Fruit fly (Drosophila melanogaster): Measurements from ENCODE around the gene glec.

Gene glec

DNA sequence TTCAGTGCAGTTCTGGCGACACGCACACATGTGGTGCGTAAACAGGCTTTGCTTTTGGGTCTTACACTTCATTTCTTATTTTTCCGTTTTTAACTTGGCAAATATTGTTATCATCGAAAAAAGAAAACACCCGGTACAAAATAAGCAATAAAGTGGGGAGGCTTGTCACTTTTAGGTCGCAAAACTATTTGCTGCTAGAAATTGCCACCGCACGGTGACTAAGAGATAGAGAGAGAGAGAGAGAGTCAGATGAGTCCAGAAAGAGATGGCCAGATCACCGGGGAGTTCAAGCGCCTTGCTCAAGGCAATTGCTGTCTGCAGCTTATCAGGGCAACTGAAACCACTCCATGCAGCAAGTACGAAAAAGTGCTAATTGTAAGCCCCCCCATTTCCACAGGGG, 34.7 kb upstream of the glec start:
- TF ChIP-seq kah (GFP tag; optimal IDR thresholded peaks at IDR 0.05), result no peak
- TF ChIP-seq Drgx (GFP tag; IDR thresholded peaks at IDR 0.05), result peak; percentile 26; the same call in 1 of the 2 replicates
- no peak for TF ChIP-seq pnt (GFP tag; optimal IDR thresholded peaks at IDR 0.05)

DNA sequence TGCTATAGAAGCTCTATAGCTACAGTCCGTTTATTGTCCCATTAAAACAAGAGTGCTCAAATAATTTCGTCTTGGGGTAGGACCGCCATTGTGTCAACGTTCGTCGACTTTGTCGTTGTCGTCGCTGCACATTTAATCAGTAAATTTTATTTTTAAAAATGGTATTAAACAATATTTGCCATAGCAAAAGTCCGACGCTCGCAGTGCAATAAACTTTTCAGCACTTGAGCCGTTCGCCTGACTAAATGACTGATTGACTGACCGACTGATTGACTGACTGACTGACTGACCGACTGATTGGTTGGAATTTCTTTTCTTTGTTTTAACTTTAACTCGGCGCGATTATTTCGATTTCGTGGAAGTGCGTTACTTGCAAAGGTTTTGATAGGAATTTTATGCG, 33.9 kb upstream of the glec start:
- TF ChIP-seq CG8281 (tag; optimal IDR thresholded peaks at IDR 0.05), result peak; percentile 83
- no peak for TF ChIP-seq CG32772 (GFP tag; IDR thresholded peaks at IDR 0.05)
- no peak for TF ChIP-seq CG7357 (GFP tag; IDR thresholded peaks at IDR 0.05)
- TF ChIP-seq CG8388 (GFP tag; optimal IDR thresholded peaks at IDR 0.05), result no peak
- no peak for TF ChIP-seq hb (GFP tag; IDR thresholded peaks at IDR 0.05; ENCODE audit: partially characterized antibody)
- no peak for TF ChIP-seq CG8765 (GFP tag; IDR thresholded peaks at IDR 0.05)

DNA sequence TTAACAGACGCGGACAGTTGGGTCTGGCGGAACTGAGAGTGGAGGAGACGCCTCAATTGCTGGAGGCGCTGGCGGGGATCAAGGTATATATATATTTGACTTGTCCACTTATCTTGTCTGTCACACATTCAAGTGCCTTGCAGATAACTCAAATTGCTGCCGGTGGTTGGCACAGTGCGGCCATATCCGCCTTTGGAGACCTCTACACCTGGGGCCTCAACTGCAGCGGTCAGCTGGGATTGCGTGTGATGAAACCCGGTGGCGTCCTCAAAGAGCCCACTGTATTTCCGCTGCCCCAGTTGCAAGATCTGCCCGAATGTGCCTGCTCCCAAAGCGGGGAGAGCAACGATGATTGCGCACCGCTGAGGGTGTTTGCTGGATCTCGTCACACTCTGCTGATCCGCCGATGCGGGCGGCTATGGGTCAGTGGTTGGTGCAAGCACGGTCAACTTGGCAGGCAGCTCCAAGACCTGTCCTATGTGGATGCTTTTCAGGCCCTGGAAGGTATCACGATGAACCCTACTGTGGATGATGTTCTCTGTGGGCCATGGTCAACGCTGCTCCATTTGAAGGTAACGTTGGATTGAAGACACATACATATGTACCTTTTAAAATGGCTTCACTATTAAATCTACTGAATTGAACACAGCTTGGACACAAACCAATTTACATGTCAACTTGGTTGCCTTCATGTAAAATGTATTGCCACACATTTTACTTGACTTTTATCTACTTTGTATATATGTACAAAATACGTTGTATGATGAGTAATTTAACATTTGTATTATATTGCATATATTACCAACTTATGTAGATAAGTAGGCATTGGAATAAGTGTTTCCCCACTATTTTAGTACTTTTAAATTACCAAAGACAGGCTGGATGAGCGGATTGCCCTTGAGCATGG, 32.9 kb upstream of the glec start, which contains the start of gene CG43844:
Gene CG43844, plus strand, starts transcription at position 844 of the 907 bp plus-strand sequence.
- TF ChIP-seq bab2 (GFP tag; optimal IDR thresholded peaks at IDR 0.05), result no peak
- no peak for TF ChIP-seq CG12744 (GFP tag; optimal IDR thresholded peaks at IDR 0.05)
- TF ChIP-seq Bdp1 (GFP tag; optimal IDR thresholded peaks at IDR 0.05), result no peak
- TF ChIP-seq gcm (GFP tag; optimal IDR thresholded peaks at IDR 0.05), result peak; percentile 83
- TF ChIP-seq pb (GFP tag; optimal IDR thresholded peaks at IDR 0.05), result no peak
- TF ChIP-seq Hand (GFP tag; optimal IDR thresholded peaks at IDR 0.05), result no peak
- no peak for TF ChIP-seq disco-r (GFP tag; optimal IDR thresholded peaks at IDR 0.05)
- TF ChIP-seq sisA (GFP tag; IDR thresholded peaks at IDR 0.05), result 0 out of 2 replicates have a peak, but pooled peaks have one; percentile 6
- no peak for TF ChIP-seq Max (GFP tag; optimal IDR thresholded peaks at IDR 0.05)
- TF ChIP-seq onecut (GFP tag; IDR thresholded peaks at IDR 0.05), result no peak
- no peak for TF ChIP-seq pfk (GFP tag; optimal IDR thresholded peaks at IDR 0.05)
- no peak for TF ChIP-seq sob (GFP tag; IDR thresholded peaks at IDR 0.05)
- no peak for TF ChIP-seq Trl (optimal IDR thresholded peaks at IDR 0.05)
- TF ChIP-seq Trl (GFP tag; optimal IDR thresholded peaks at IDR 0.05), result no peak
- TF ChIP-seq kay (GFP tag; optimal IDR thresholded peaks at IDR 0.05), result peak; percentile 44
- TF ChIP-seq CG11085 (GFP tag; IDR thresholded peaks at IDR 0.05), result no peak
- no peak for TF ChIP-seq CG17568 (GFP tag; optimal IDR thresholded peaks at IDR 0.05)
- no peak for TF ChIP-seq ATbp (GFP tag; optimal IDR thresholded peaks at IDR 0.05)
- TF ChIP-seq CG31388 (GFP tag; optimal IDR thresholded peaks at IDR 0.05), result no peak
- TF ChIP-seq nmo (GFP tag; optimal IDR thresholded peaks at IDR 0.05), result peak; percentile 13
- TF ChIP-seq CG6791 (GFP tag; IDR thresholded peaks at IDR 0.05; ENCODE audit: partially characterized antibody), result peak; percentile 70; the same call in 2 of the 3 replicates
- TF ChIP-seq CG30020 (tag; optimal IDR thresholded peaks at IDR 0.05), result no peak
- peak; percentile 24; the same call in 1 of the 2 replicates for TF ChIP-seq Rfx (GFP tag; IDR thresholded peaks at IDR 0.05)
- no peak for TF ChIP-seq TFAM (GFP tag; optimal IDR thresholded peaks at IDR 0.05)
- no peak for TF ChIP-seq Hsf (GFP tag; optimal IDR thresholded peaks at IDR 0.05)
- TF ChIP-seq usp (GFP tag; optimal IDR thresholded peaks at IDR 0.05), result no peak
- no peak for TF ChIP-seq CG4854 (GFP tag; optimal IDR thresholded peaks at IDR 0.05)
- TF ChIP-seq CG15479 (GFP tag; optimal IDR thresholded peaks at IDR 0.05), result no peak
- peak; percentile 14; the same call in 1 of the 2 replicates for TF ChIP-seq Drgx (GFP tag; IDR thresholded peaks at IDR 0.05)
- TF ChIP-seq CG5953 (GFP tag; IDR thresholded peaks at IDR 0.05), result no peak
- TF ChIP-seq Dll (GFP tag; IDR thresholded peaks at IDR 0.05; ENCODE audit: partially characterized antibody), result no peak
- peak; percentile 28; the same call in 1 of the 2 replicates for TF ChIP-seq Scr (GFP tag; IDR thresholded peaks at IDR 0.05; ENCODE audit: partially characterized antibody)
- TF ChIP-seq ERR (GFP tag; optimal IDR thresholded peaks at IDR 0.05), result no peak
- no peak for TF ChIP-seq Adf1 (GFP tag; IDR thresholded peaks at IDR 0.05)
- TF ChIP-seq Xbp1 (GFP tag; optimal IDR thresholded peaks at IDR 0.05), result no peak
- TF ChIP-seq dmrt11E (tag; optimal IDR thresholded peaks at IDR 0.05), result no peak
- TF ChIP-seq pzg (GFP tag; optimal IDR thresholded peaks at IDR 0.05), result no peak
- TF ChIP-seq Nf-YA (GFP tag; IDR thresholded peaks at IDR 0.05), result no peak
